Worm (Caenorhabditis elegans) whole organism, L2 larva: Measurements from ENCODE around the gene F07F6.7.

ENCODE experiments used
- ama-1 ChIP-seq: fragments of 150-350 bp; optimal IDR thresholded peaks from 2 replicates; lab custom pipeline; 2018; ENCODE audit warnings: inconsistent platforms
- ceh-16 ChIP-seq: fragments of 150-350 bp; optimal IDR thresholded peaks from 2 replicates; lab custom pipeline; 2014; ENCODE audit warnings: missing biosample characterization, missing genetic modification characterization
- nhr-77 ChIP-seq: fragments of 150-350 bp; optimal IDR thresholded peaks from 2 replicates; lab custom pipeline; 2014; ENCODE audit warnings: missing biosample characterization, missing genetic modification characterization
- ztf-4 ChIP-seq: fragments of 150-350 bp; optimal IDR thresholded peaks from 2 replicates; lab custom pipeline; 2014; ENCODE audit warnings: missing biosample characterization, missing genetic modification characterization

DNA sequence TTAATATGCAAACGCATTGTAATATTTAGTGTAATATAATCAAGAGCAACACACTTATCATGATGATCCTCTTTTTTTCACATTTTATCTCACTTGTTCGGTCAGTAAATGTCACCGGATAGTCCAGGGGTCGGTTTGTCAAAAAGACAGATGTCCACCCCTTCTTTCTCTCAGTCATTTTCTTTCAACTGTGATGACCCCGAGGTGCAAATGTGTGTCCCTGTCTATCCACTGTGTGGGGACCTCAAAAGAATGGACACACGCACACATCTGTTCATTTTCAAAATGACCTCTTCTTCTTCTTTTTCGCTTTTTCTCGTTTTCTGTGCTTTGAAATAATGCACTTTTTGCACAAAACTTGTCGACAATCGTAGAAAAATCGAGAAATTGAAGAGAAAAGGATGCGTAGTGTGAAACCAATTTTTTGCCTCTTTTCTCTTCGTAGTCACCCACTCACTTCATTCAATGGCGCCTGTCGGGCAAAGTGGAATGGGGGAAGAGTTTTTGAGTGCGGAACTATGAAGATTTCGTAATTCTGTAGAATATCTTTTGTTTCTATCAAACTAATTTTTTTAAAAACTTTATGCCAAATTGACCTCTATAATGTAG, 40.1 kb upstream of the F07F6.7 start:
- TF ChIP-seq ama-1 (lab: Kevin White, UChicago), result no peak
- TF ChIP-seq ceh-16 (tag; lab: Kevin White, UChicago), result no peak
- no peak for TF ChIP-seq ztf-4
- no peak for TF ChIP-seq nhr-77 (tag; lab: Kevin White, UChicago)
